Fruit fly (Drosophila melanogaster) whole organism, wandering third instar larva: Measurements from ENCODE around the gene Naa20B.

Experiments used
- CrebA ChIP-seq: fragments of 200-800 bp; sonication (Bioruptor generic); optimal IDR thresholded peaks from 2 replicates; lab custom pipeline; 2016; ENCODE audit warnings: missing biosample characterization, mild to moderate bottlenecking, missing genetic modification characterization, borderline replicate concordance
- Dfd ChIP-seq: fragments of >200 bp; optimal IDR thresholded peaks from 2 replicates; lab custom pipeline; 2017; ENCODE audit warnings: missing biosample characterization, missing genetic modification characterization
- Hr83 ChIP-seq: fragments of 200-300 bp; sonication (Bioruptor generic); optimal IDR thresholded peaks from 2 replicates; lab custom pipeline; 2016; ENCODE audit warnings: missing biosample characterization, mild to moderate bottlenecking, missing genetic modification characterization, moderate library complexity; ENCODE audit not compliant: poor library complexity, severe bottlenecking
- dl ChIP-seq, 2 experiments: fragments of 175-275, 200-275 bp in 1 of 2; fragments of 200-275 bp in 1 of 2; sonication (Bioruptor generic); optimal IDR thresholded peaks; lab custom pipeline; 2018; ENCODE audit warnings: mild to moderate bottlenecking in 2 of 2, missing biosample characterization in 2 of 2, missing genetic modification characterization in 2 of 2, moderate library complexity in 2 of 2; ENCODE audit not compliant: partially characterized antibody in 2 of 2, insufficient read depth in 1 of 2
- ey ChIP-seq: fragments of 200-800 bp; sonication (Bioruptor generic); optimal IDR thresholded peaks from 2 replicates; lab custom pipeline; 2016; ENCODE audit warnings: missing biosample characterization, missing genetic modification characterization
- h ChIP-seq: fragments of 200-800 bp; sonication (Bioruptor generic); optimal IDR thresholded peaks from 3 replicates; lab custom pipeline; 2016; ENCODE audit warnings: missing biosample characterization, mild to moderate bottlenecking, missing genetic modification characterization
- jim ChIP-seq: fragments of 175-275, 200-325 bp; sonication (Bioruptor generic); optimal IDR thresholded peaks from 2 replicates; lab custom pipeline; 2016; ENCODE audit warnings: missing biosample characterization, mild to moderate bottlenecking, missing genetic modification characterization
- lola ChIP-seq: fragments of >200 bp; optimal IDR thresholded peaks from 2 replicates; lab custom pipeline; 2017; ENCODE audit warnings: missing biosample characterization, missing genetic modification characterization
- rgr ChIP-seq: fragments of 200-800 bp; sonication (Bioruptor generic); optimal IDR thresholded peaks from 3 replicates; lab custom pipeline; 2016; ENCODE audit warnings: missing biosample characterization, mild to moderate bottlenecking, missing genetic modification characterization
- sv ChIP-seq: fragments of 200-800 bp; sonication (Bioruptor generic); optimal IDR thresholded peaks from 3 replicates; lab custom pipeline; 2016; ENCODE audit warnings: missing biosample characterization, missing genetic modification characterization
- usp ChIP-seq: fragments of >200 bp; optimal IDR thresholded peaks from 2 replicates; lab custom pipeline; 2017; ENCODE audit warnings: missing biosample characterization, missing genetic modification characterization

- TF ChIP-seq dl (GFP tag; optimal IDR thresholded peaks at IDR 0.05; lab: Kevin White, UChicago; ENCODE audit: insufficient read depth in 1 of 2, partially characterized antibody in 2 of 2) (no peak), lola (no peak), sv (GFP tag; lab: Kevin White, UChicago) (peak; percentile 16), rgr (peak; percentile 73), usp (GFP tag; lab: Kevin White, UChicago) (no peak), Dfd (no peak), jim (GFP tag; lab: Kevin White, UChicago) (no peak), CrebA (no peak), h (GFP tag; lab: Kevin White, UChicago) (no peak), Hr83 (GFP tag; lab: Kevin White, UChicago) (no peak), ey (GFP tag; lab: Kevin White, UChicago) (no peak)
Observed at dm6 chr2L:13286456-13286855, 29.2 kb downstream of the Naa20B start, which contains the start of the genes Drep4 and Uvrag.
